Worm (Caenorhabditis elegans): ENCODE results near the gene pdf-1.
A peak's percentile ranks its signal among the peaks of the same experiment; 100 is the strongest.

pdf-1 gene

ce11 chrIII:6887574-6887973, 24.7 kb downstream of the pdf-1 start (continued):
- TF ChIP-seq dmd-4 (tag; optimal IDR thresholded peaks at IDR 0.05; ENCODE audit: borderline replicate concordance) = peak; percentile 57
- TF ChIP-seq pax-1 (tag; optimal IDR thresholded peaks at IDR 0.05) = no peak
- peak; percentile 69 for TF ChIP-seq C38D4.7 (GFP tag; optimal IDR thresholded peaks at IDR 0.05)
- TF ChIP-seq fax-1 (tag; optimal IDR thresholded peaks at IDR 0.05) = peak; percentile 55
- TF ChIP-seq hlh-8 (tag; optimal IDR thresholded peaks at IDR 0.05) = peak; percentile 53
- no peak for TF ChIP-seq hlh-13 (GFP tag; optimal IDR thresholded peaks at IDR 0.05)
- peak; percentile 54 for TF ChIP-seq K09A11.1 (tag; optimal IDR thresholded peaks at IDR 0.05; ENCODE audit: insufficient read depth)
- no peak for TF ChIP-seq ceh-24 (tag; optimal IDR thresholded peaks at IDR 0.05)
- TF ChIP-seq ceh-34 (tag; optimal IDR thresholded peaks at IDR 0.05) = peak; percentile 55
- peak; percentile 41 for TF ChIP-seq fkh-6 (tag; optimal IDR thresholded peaks at IDR 0.05)
- TF ChIP-seq pqm-1 (tag; optimal IDR thresholded peaks at IDR 0.05) = no peak
- TF ChIP-seq nhr-11 (tag; optimal IDR thresholded peaks at IDR 0.05) = no peak
- peak; percentile 36 for TF ChIP-seq ceh-19 (GFP tag; optimal IDR thresholded peaks at IDR 0.05)
- peak; percentile 70 for TF ChIP-seq ceh-45 (GFP tag; IDR thresholded peaks at IDR 0.05)
- TF ChIP-seq sox-2 (GFP tag; IDR thresholded peaks at IDR 0.05) = peak; percentile 66
- TF ChIP-seq ttx-3 (tag; optimal IDR thresholded peaks at IDR 0.05) = peak; percentile 58
- peak; percentile 52 for TF ChIP-seq C08G9.2 (tag; optimal IDR thresholded peaks at IDR 0.05)
- peak; percentile 47 for TF ChIP-seq ceh-9 (tag; optimal IDR thresholded peaks at IDR 0.05)
- peak; percentile 61 for TF ChIP-seq ref-2 (tag; optimal IDR thresholded peaks at IDR 0.05)

- TF ChIP-seq nhr-232 (tag; optimal IDR thresholded peaks at IDR 0.05) (no peak), ahr-1 (tag; optimal IDR thresholded peaks at IDR 0.05) (no peak), madf-2 (tag; optimal IDR thresholded peaks at IDR 0.05) (no peak), ceh-9 (tag; optimal IDR thresholded peaks at IDR 0.05) (no peak), ceh-14 (tag; optimal IDR thresholded peaks at IDR 0.05) (no peak), tbx-7 (tag; optimal IDR thresholded peaks at IDR 0.05) (no peak), npax-4 (tag; optimal IDR thresholded peaks at IDR 0.05) (no peak), pag-3 (tag; optimal IDR thresholded peaks at IDR 0.05; ENCODE audit: borderline replicate concordance) (no peak)
Measured at ce11 chrIII:6885889-6886288, 26.4 kb downstream of the pdf-1 start.

ce11 chrIII:6884203-6884602, 28.1 kb downstream of the pdf-1 start, which contains the start of gene med-2:
Gene med-2, plus strand, starts transcription at chrIII:6884503.
- TF ChIP-seq sox-4 (tag; optimal IDR thresholded peaks at IDR 0.05) = no peak
- TF ChIP-seq sdc-2 (tag; optimal IDR thresholded peaks at IDR 0.05) = no peak
- no peak for TF ChIP-seq gmeb-2 (tag; optimal IDR thresholded peaks at IDR 0.05)
- no peak for TF ChIP-seq ttx-3 (tag; optimal IDR thresholded peaks at IDR 0.05)
- TF ChIP-seq madf-2 (tag; optimal IDR thresholded peaks at IDR 0.05) = no peak

- TF ChIP-seq ceh-30 (tag; optimal IDR thresholded peaks at IDR 0.05) = no peak
- no peak for TF ChIP-seq unc-3 (GFP tag; conservative IDR thresholded peaks at IDR 0.05)
- no peak for TF ChIP-seq unc-3 (tag; optimal IDR thresholded peaks at IDR 0.05)
- no peak for TF ChIP-seq dmd-4 (tag; optimal IDR thresholded peaks at IDR 0.05; ENCODE audit: borderline replicate concordance)
- no peak for TF ChIP-seq pat-9 (tag; optimal IDR thresholded peaks at IDR 0.05)
- TF ChIP-seq C38D4.7 (GFP tag; optimal IDR thresholded peaks at IDR 0.05) = no peak
- TF ChIP-seq ceh-6 (GFP tag; optimal IDR thresholded peaks at IDR 0.05) = no peak
- TF ChIP-seq hlh-13 (GFP tag; optimal IDR thresholded peaks at IDR 0.05) = no peak
Measured at ce11 chrIII:6881745-6882144, 30.5 kb downstream of the pdf-1 start.

- no peak for TF ChIP-seq ahr-1 (tag; optimal IDR thresholded peaks at IDR 0.05)
- no peak for TF ChIP-seq elt-2 (tag; optimal IDR thresholded peaks at IDR 0.05)
- no peak for TF ChIP-seq pqm-1 (tag; optimal IDR thresholded peaks at IDR 0.05)
- TF ChIP-seq hlh-15 (tag; optimal IDR thresholded peaks at IDR 0.05) = no peak
- no peak for TF ChIP-seq nhr-232 (tag; optimal IDR thresholded peaks at IDR 0.05)
- TF ChIP-seq ets-4 (tag; optimal IDR thresholded peaks at IDR 0.05) = no peak
- no peak for TF ChIP-seq fax-1 (tag; optimal IDR thresholded peaks at IDR 0.05)
Measured at ce11 chrIII:6880797-6881196, 31.5 kb downstream of the pdf-1 start, which contains the start of gene K04C2.7. Gene K04C2.7, plus strand, starts transcription at chrIII:6881097.
